Worm (Caenorhabditis elegans) whole organism, early embryonic: ENCODE measurements around the gene lnkn-1.

Source experiments
- aly-1 ChIP-seq: sonication (generic microtip); optimal IDR thresholded peaks from 2 replicates; lab custom pipeline; 2016; ENCODE audit warnings: missing genetic modification characterization, missing compliant biosample characterization
- ama-1 ChIP-seq: fragments of 150-350 bp; optimal IDR thresholded peaks from 2 replicates; lab custom pipeline; 2014
- ceh-36 ChIP-seq: sonication (generic microtip); optimal IDR thresholded peaks from 2 replicates; lab custom pipeline; 2016; ENCODE audit warnings: missing genetic modification characterization, inconsistent platforms, missing compliant biosample characterization
- ets-7 ChIP-seq: sonication (generic microtip); optimal IDR thresholded peaks from 2 replicates; lab custom pipeline; 2016; ENCODE audit warnings: missing genotype, missing genetic modification characterization, missing compliant biosample characterization
- flt-1 ChIP-seq: fragments of 200-800 bp; sonication (Bioruptor generic); IDR thresholded peaks from 2 replicates; pipeline ENCODE4 v1.3.6; 2022; ENCODE audit warnings: missing genetic modification characterization, missing compliant biosample characterization
- hmg-4 ChIP-seq: fragments of 200-800 bp; sonication (Bioruptor generic); optimal IDR thresholded peaks from 2 replicates; lab custom pipeline; 2018; ENCODE audit warnings: mild to moderate bottlenecking, missing genetic modification characterization, missing compliant biosample characterization
- hnd-1 ChIP-seq: sonication (generic microtip); optimal IDR thresholded peaks from 2 replicates; lab custom pipeline; 2016; ENCODE audit warnings: missing genetic modification characterization, missing compliant biosample characterization
- scrt-1 ChIP-seq: fragments of 200-800 bp; sonication (Bioruptor generic); IDR thresholded peaks from 2 replicates; pipeline ENCODE4 v1.3.6; 2022; ENCODE audit warnings: missing genetic modification characterization, missing compliant biosample characterization
- sea-1 ChIP-seq: fragments of 200-800 bp; sonication (Bioruptor generic); conservative IDR thresholded peaks from 2 replicates; pipeline ENCODE4 v1.3.6; 2022; ENCODE audit warnings: missing genetic modification characterization, missing compliant biosample characterization
- tbx-37 ChIP-seq: fragments of 200-800 bp; sonication (Bioruptor generic); conservative IDR thresholded peaks from 2 replicates; pipeline ENCODE4 v1.3.6; 2022; ENCODE audit warnings: missing genetic modification reagents, missing genetic modification characterization, missing compliant biosample characterization

DNA sequence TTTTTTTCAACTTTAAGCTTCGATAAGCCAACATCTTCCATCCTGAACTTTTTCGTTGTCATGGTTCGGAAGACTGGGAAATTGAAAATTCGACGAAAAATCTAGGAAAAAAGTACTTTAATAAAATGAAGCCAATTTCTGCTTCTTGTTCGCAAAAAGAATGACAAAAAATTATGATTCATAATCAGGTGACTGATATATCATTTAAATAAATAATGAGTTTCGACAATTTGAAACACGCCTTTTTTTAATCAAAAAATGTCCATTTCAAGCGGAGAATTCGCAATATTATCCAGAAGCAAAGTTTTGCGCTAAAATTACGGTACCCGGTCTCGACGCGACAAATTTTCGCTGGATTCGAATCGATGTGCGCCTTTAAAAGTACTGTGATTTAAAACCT is 44.9 kb upstream of the lnkn-1 start, which contains the start of gene F44E2.6:
- TF ChIP-seq hnd-1 (no peak), tbx-37 (GFP tag; lab: Robert Waterston, UW) (no peak), ama-1 (lab: Kevin White, UChicago) (no peak), flt-1 (GFP tag; lab: Robert Waterston, UW) (no peak), hmg-4 (GFP tag; lab: Kevin White, UChicago) (no peak), aly-1 (tag; lab: Kevin White, UChicago) (no peak), ceh-36 (tag; lab: Kevin White, UChicago) (no peak), ets-7 (tag; lab: Kevin White, UChicago) (no peak), scrt-1 (no peak), sea-1 (GFP tag; lab: Robert Waterston, UW) (no peak)
